Worm (Caenorhabditis elegans) whole organism, late embryonic: ENCODE measurements around the gene F53C11.5.

Experiments used
- ahr-1 ChIP-seq: sonication (generic microtip); optimal IDR thresholded peaks from 2 replicates; lab custom pipeline; 2016; ENCODE audit warnings: missing genetic modification characterization, missing compliant biosample characterization
- ama-1 ChIP-seq: fragments of 150-350 bp; optimal IDR thresholded peaks from 2 replicates; lab custom pipeline; 2014
- ceh-18 ChIP-seq: sonication (generic microtip); optimal IDR thresholded peaks from 2 replicates; lab custom pipeline; 2016; ENCODE audit warnings: missing genetic modification characterization, missing compliant biosample characterization
- dmd-4 ChIP-seq: sonication (generic microtip); optimal IDR thresholded peaks from 2 replicates; lab custom pipeline; 2016; ENCODE audit warnings: borderline replicate concordance, missing genetic modification characterization, missing compliant biosample characterization
- eyg-1 ChIP-seq: sonication (generic microtip); optimal IDR thresholded peaks from 2 replicates; lab custom pipeline; 2016; ENCODE audit warnings: missing genotype, missing genetic modification characterization, missing compliant biosample characterization
- fkh-10 ChIP-seq: fragments of 150-350 bp; optimal IDR thresholded peaks from 2 replicates; lab custom pipeline; 2014; ENCODE audit warnings: missing biosample characterization, missing genetic modification reagents, missing genetic modification characterization
- hlh-15 ChIP-seq: sonication (generic microtip); optimal IDR thresholded peaks from 2 replicates; lab custom pipeline; 2016; ENCODE audit warnings: missing genetic modification characterization, missing compliant biosample characterization
- nhr-11 ChIP-seq: fragments of 150-350 bp; optimal IDR thresholded peaks from 2 replicates; lab custom pipeline; 2014; ENCODE audit warnings: missing biosample characterization, missing genetic modification characterization
- pag-3 ChIP-seq: sonication (generic microtip); optimal IDR thresholded peaks from 2 replicates; lab custom pipeline; 2016; ENCODE audit warnings: missing compliant biosample characterization, missing genetic modification characterization, borderline replicate concordance
- pqm-1 ChIP-seq: sonication (generic microtip); optimal IDR thresholded peaks from 2 replicates; lab custom pipeline; 2016; ENCODE audit warnings: missing genetic modification characterization, missing compliant biosample characterization
- pros-1 ChIP-seq: fragments of 150-350 bp; optimal IDR thresholded peaks from 2 replicates; lab custom pipeline; 2014; ENCODE audit warnings: missing biosample characterization, missing genetic modification reagents, missing genetic modification characterization
- unc-86 ChIP-seq: sonication (generic microtip); optimal IDR thresholded peaks from 2 replicates; lab custom pipeline; 2016; ENCODE audit warnings: missing genetic modification characterization, missing compliant biosample characterization
- ztf-16 ChIP-seq: sonication (generic microtip); optimal IDR thresholded peaks from 2 replicates; lab custom pipeline; 2017; ENCODE audit warnings: missing genetic modification characterization, missing compliant biosample characterization

DNA sequence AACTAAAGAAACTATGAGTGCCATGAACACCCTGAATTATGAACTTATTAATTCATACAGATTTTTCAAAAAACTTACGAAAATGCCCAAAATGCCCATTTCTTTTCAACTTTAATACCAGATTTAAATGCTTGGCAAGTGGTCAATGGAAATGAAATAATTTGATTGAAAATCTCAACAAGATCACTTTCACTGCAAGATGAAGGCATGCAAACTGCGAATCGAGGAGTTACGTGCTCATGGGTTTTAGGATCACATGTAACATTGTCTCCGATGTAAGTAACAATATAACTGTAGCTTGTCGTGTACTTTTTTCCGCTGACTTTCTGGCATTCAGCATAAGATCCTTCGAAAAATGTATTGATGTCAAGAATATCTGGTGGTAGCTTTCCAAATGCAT, 6.4 kb upstream of the F53C11.5 start:
- TF ChIP-seq fkh-10 = no peak
- TF ChIP-seq dmd-4 = no peak
- no peak for TF ChIP-seq ceh-18 (tag; lab: Kevin White, UChicago)
- TF ChIP-seq ztf-16 = no peak
- no peak for TF ChIP-seq ahr-1
- TF ChIP-seq ama-1 (lab: Kevin White, UChicago) = no peak
- TF ChIP-seq pag-3 (tag; lab: Kevin White, UChicago) = no peak
- no peak for TF ChIP-seq hlh-15 (tag; lab: Kevin White, UChicago)
- no peak for TF ChIP-seq nhr-11 (tag; lab: Kevin White, UChicago)
- no peak for TF ChIP-seq unc-86 (tag; lab: Kevin White, UChicago)
- TF ChIP-seq eyg-1 (tag; lab: Kevin White, UChicago) = no peak
- no peak for TF ChIP-seq pros-1
- TF ChIP-seq pqm-1 (tag; lab: Kevin White, UChicago) = no peak
